Fruit fly (Drosophila melanogaster): ENCODE measurements around the gene CG15760.

CG15760 gene

DNA sequence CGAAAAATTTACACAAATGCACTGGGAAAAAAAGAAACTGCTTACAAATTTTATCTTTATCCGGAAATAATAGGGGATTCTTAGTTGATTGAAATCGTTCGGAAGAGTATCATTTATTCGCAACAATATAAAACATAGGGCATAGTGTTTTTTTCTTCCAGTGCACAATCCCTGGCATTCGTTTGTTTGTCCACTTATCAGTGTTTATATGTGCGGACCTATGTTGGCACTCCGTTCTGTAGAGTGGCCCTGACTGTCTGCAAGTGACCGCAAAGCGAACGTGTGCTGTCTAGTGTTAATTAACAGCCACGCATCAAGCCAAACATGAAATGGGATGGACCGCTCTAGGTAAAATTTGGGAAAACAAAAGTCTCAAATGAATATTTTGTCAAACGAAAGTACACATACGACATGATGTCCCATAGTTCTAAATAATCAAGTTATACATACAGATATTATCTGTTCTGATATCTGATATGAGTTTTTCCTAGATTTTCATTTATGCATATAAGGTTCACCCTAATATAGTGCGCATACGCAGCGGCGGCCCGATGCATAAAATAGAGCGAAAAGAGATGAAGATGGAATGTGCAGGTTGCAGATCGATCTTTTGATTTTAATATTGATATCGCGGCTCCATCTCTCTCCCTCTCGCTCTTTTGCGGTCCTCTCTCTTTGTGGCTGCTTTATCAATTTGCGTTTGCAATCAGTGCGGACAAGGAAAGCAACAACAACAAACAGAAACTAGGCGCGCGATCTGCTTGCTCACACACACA lies 28.2 kb upstream of the CG15760 start (continued):
- TF ChIP-seq CG9876 (GFP tag; optimal IDR thresholded peaks at IDR 0.05) (peak; percentile 92), CG10147 (GFP tag; optimal IDR thresholded peaks at IDR 0.05) (peak; percentile 83), nau (GFP tag; optimal IDR thresholded peaks at IDR 0.05) (peak; percentile 86), p53 (GFP tag; optimal IDR thresholded peaks at IDR 0.05) (peak; percentile 94), Tbp (GFP tag; optimal IDR thresholded peaks at IDR 0.05) (no peak), ac (GFP tag; optimal IDR thresholded peaks at IDR 0.05) (peak; percentile 47), Spps (tag; optimal IDR thresholded peaks at IDR 0.05) (peak; percentile 62), pb (GFP tag; optimal IDR thresholded peaks at IDR 0.05) (peak; percentile 95), abd-A (tag; optimal IDR thresholded peaks at IDR 0.05) (no peak), CG9817 (tag; optimal IDR thresholded peaks at IDR 0.05) (peak; percentile 93), Doc3 (GFP tag; IDR thresholded peaks at IDR 0.05; ENCODE audit: partially characterized antibody) (no peak), CG30431 (GFP tag; optimal IDR thresholded peaks at IDR 0.05) (peak; percentile 89), CG13775 (GFP tag; optimal IDR thresholded peaks at IDR 0.05) (peak; percentile 91), fd96Cb (tag; optimal IDR thresholded peaks at IDR 0.05) (peak; percentile 91), Sry-δ (GFP tag; optimal IDR thresholded peaks at IDR 0.05) (peak; percentile 69), repo (GFP tag; optimal IDR thresholded peaks at IDR 0.05) (peak; percentile 94), CG8290 (GFP tag; optimal IDR thresholded peaks at IDR 0.05) (peak; percentile 64), CG8290 (tag; optimal IDR thresholded peaks at IDR 0.05) (peak in 1 of 2 experiments; percentile 94), CG1233 (GFP tag; optimal IDR thresholded peaks at IDR 0.05) (peak; percentile 94), peb (GFP tag; IDR thresholded peaks at IDR 0.05) (peak; percentile 62; the same call in 1 of the 2 replicates), gem (tag; optimal IDR thresholded peaks at IDR 0.05) (peak; percentile 95), Usf (GFP tag; optimal IDR thresholded peaks at IDR 0.05) (peak; percentile 75), tna (GFP tag; IDR thresholded peaks at IDR 0.05; ENCODE audit: partially characterized antibody) (no peak), CG15269 (tag; optimal IDR thresholded peaks at IDR 0.05) (peak; percentile 94), CG32767 (GFP tag; IDR thresholded peaks at IDR 0.05) (peak; percentile 90; the same call in 1 of the 2 replicates), Atf6 (GFP tag; IDR thresholded peaks at IDR 0.05) (peak; percentile 94), gcm2 (GFP tag; optimal IDR thresholded peaks at IDR 0.05) (peak; percentile 94), wdn (GFP tag; IDR thresholded peaks at IDR 0.05) (peak; percentile 92), NFAT (GFP tag; IDR thresholded peaks at IDR 0.05) (peak; percentile 98), CG14710 (tag; optimal IDR thresholded peaks at IDR 0.05) (peak; percentile 82), CG11456 (GFP tag; IDR thresholded peaks at IDR 0.05) (peak; percentile 95), PHDP (tag; optimal IDR thresholded peaks at IDR 0.05) (peak; percentile 92), vfl (GFP tag; optimal IDR thresholded peaks at IDR 0.05) (peak; percentile 90), Adf1 (GFP tag; IDR thresholded peaks at IDR 0.05) (peak; percentile 67; the same call in 1 of the 2 replicates), CG15696 (tag; optimal IDR thresholded peaks at IDR 0.05) (peak; percentile 71), Lim3 (GFP tag; IDR thresholded peaks at IDR 0.05) (peak; percentile 77; the same call in 1 of the 2 replicates), Oli (tag; optimal IDR thresholded peaks at IDR 0.05) (peak; percentile 94), CG3726 (GFP tag; IDR thresholded peaks at IDR 0.05) (peak; percentile 84), dpn (GFP tag; optimal IDR thresholded peaks at IDR 0.05) (peak; percentile 95 to 96), CG6175 (GFP tag; IDR thresholded peaks at IDR 0.05) (peak; percentile 91), Mes4 (GFP tag; optimal IDR thresholded peaks at IDR 0.05) (peak; percentile 89), B-H1 (GFP tag; IDR thresholded peaks at IDR 0.05) (peak; percentile 89), CG10565 (GFP tag; optimal IDR thresholded peaks at IDR 0.05) (peak; percentile 69), Gug (GFP tag; IDR thresholded peaks at IDR 0.05) (peak; percentile 91), CoRest (tag; optimal IDR thresholded peaks at IDR 0.05) (peak; percentile 96), Dref (GFP tag; IDR thresholded peaks at IDR 0.05) (peak; percentile 36; the same call in 1 of the 2 replicates), aop (GFP tag; IDR thresholded peaks at IDR 0.05) (peak; percentile 64; the same call in 1 of the 2 replicates), CG7786 (GFP tag; optimal IDR thresholded peaks at IDR 0.05) (peak; percentile 94), CG6272 (GFP tag; IDR thresholded peaks at IDR 0.05) (peak; percentile 86), zfh2 (GFP tag; optimal IDR thresholded peaks at IDR 0.05) (peak; percentile 96)
